Fruit fly (Drosophila melanogaster) whole organism, wandering third instar larva: Measurements from ENCODE around the gene CG13653.

Experiments
- Abd-B ChIP-seq: fragments of >200 bp; optimal IDR thresholded peaks from 2 replicates; lab custom pipeline; 2017; ENCODE audit warnings: missing biosample characterization, missing genetic modification characterization
- CG32264 ChIP-seq: fragments of 200-800 bp; sonication (Bioruptor generic); optimal IDR thresholded peaks from 2 replicates; lab custom pipeline; 2016; ENCODE audit warnings: missing biosample characterization, missing genetic modification characterization
- CG9705 ChIP-seq: fragments of 200-800 bp; sonication (Bioruptor generic); optimal IDR thresholded peaks from 2 replicates; lab custom pipeline; 2018; ENCODE audit warnings: missing biosample characterization, mild to moderate bottlenecking, missing genetic modification characterization
- CrebA ChIP-seq: fragments of 200-800 bp; sonication (Bioruptor generic); optimal IDR thresholded peaks from 2 replicates; lab custom pipeline; 2016; ENCODE audit warnings: missing biosample characterization, mild to moderate bottlenecking, missing genetic modification characterization, borderline replicate concordance
- Dfd ChIP-seq: fragments of >200 bp; optimal IDR thresholded peaks from 2 replicates; lab custom pipeline; 2017; ENCODE audit warnings: missing biosample characterization, missing genetic modification characterization
- Dif ChIP-seq: fragments of 200-275, 200-300 bp; sonication (Bioruptor generic); optimal IDR thresholded peaks from 2 replicates; lab custom pipeline; 2018; ENCODE audit warnings: missing biosample characterization, missing genetic modification characterization; ENCODE audit not compliant: partially characterized antibody
- GATAd ChIP-seq: sonication (Bioruptor generic); optimal IDR thresholded peaks from 2 replicates; lab custom pipeline; 2016; ENCODE audit warnings: missing biosample characterization, missing genetic modification characterization
- HLH106 ChIP-seq: fragments of 200-800 bp; optimal IDR thresholded peaks from 3 replicates; lab custom pipeline; 2019; ENCODE audit warnings: missing biosample characterization, mild to moderate bottlenecking, missing genetic modification characterization, moderate library complexity
- Hnf4 ChIP-seq: fragments of 200-800 bp; sonication (Bioruptor generic); optimal IDR thresholded peaks from 2 replicates; lab custom pipeline; 2016; ENCODE audit warnings: missing biosample characterization, mild to moderate bottlenecking, missing genetic modification characterization
- Hr78 ChIP-seq: fragments of >200 bp; optimal IDR thresholded peaks from 2 replicates; lab custom pipeline; 2017; ENCODE audit warnings: missing biosample characterization, missing genetic modification characterization
- Hr83 ChIP-seq: fragments of 200-300 bp; sonication (Bioruptor generic); optimal IDR thresholded peaks from 2 replicates; lab custom pipeline; 2016; ENCODE audit warnings: missing biosample characterization, mild to moderate bottlenecking, missing genetic modification characterization, moderate library complexity; ENCODE audit not compliant: poor library complexity, severe bottlenecking
- Jra ChIP-seq: sonication (Bioruptor generic); optimal IDR thresholded peaks from 2 replicates; lab custom pipeline; 2016; ENCODE audit warnings: missing biosample characterization, missing genetic modification characterization
- Mio ChIP-seq: sonication (Bioruptor generic); optimal IDR thresholded peaks from 2 replicates; lab custom pipeline; 2016; ENCODE audit warnings: missing biosample characterization, missing genetic modification characterization
- Myc ChIP-seq: fragments of >200 bp; optimal IDR thresholded peaks from 2 replicates; lab custom pipeline; 2017
- N ChIP-seq: fragments of >200 bp; optimal IDR thresholded peaks from 2 replicates; lab custom pipeline; 2018; ENCODE audit warnings: missing biosample characterization, missing external identifiers, missing genetic modification characterization
- OdsH ChIP-seq: fragments of 200-800 bp; sonication (Bioruptor generic); optimal IDR thresholded peaks from 2 replicates; lab custom pipeline; 2016; ENCODE audit warnings: missing biosample characterization, mild to moderate bottlenecking, missing genetic modification characterization
- Rel ChIP-seq, 2 experiments: fragments of 200-800 bp; sonication (Bioruptor generic) in 1 of 2; optimal IDR thresholded peaks; 2 replicates in 1 of 2; 3 replicates in 1 of 2; lab custom pipeline; 2016 to 2019; ENCODE audit warnings: mild to moderate bottlenecking in 2 of 2, missing biosample characterization in 2 of 2, missing genetic modification characterization in 2 of 2, moderate library complexity in 1 of 2
- Sp1 ChIP-seq: fragments of 200-800 bp; sonication (Bioruptor generic); optimal IDR thresholded peaks from 3 replicates; lab custom pipeline; 2019; ENCODE audit warnings: missing biosample characterization, mild to moderate bottlenecking, missing genetic modification characterization, moderate library complexity
- Vsx2 ChIP-seq: fragments of 200-300, 225-300 bp; sonication (Bioruptor generic); optimal IDR thresholded peaks from 2 replicates; lab custom pipeline; 2018; ENCODE audit warnings: missing biosample characterization, missing genetic modification characterization; ENCODE audit not compliant: partially characterized antibody
- br ChIP-seq: fragments of 200-800 bp; sonication (Bioruptor generic); optimal IDR thresholded peaks from 2 replicates; lab custom pipeline; 2016; ENCODE audit warnings: missing biosample characterization, missing genetic modification characterization
- brk ChIP-seq: fragments of 200-800 bp; sonication (Bioruptor generic); optimal IDR thresholded peaks from 2 replicates; lab custom pipeline; 2016; ENCODE audit warnings: missing biosample characterization, mild to moderate bottlenecking, missing genetic modification characterization
- dl ChIP-seq, 2 experiments: fragments of 175-275, 200-275 bp in 1 of 2; fragments of 200-275 bp in 1 of 2; sonication (Bioruptor generic); optimal IDR thresholded peaks; lab custom pipeline; 2018; ENCODE audit warnings: mild to moderate bottlenecking in 2 of 2, missing biosample characterization in 2 of 2, missing genetic modification characterization in 2 of 2, moderate library complexity in 2 of 2; ENCODE audit not compliant: partially characterized antibody in 2 of 2, insufficient read depth in 1 of 2
- dmrt93B ChIP-seq: fragments of 200-800 bp; sonication (Bioruptor generic); optimal IDR thresholded peaks from 2 replicates; lab custom pipeline; 2018; ENCODE audit warnings: missing biosample characterization, mild to moderate bottlenecking, missing genetic modification characterization
- dsf ChIP-seq: sonication (Bioruptor generic); optimal IDR thresholded peaks from 2 replicates; lab custom pipeline; 2016; ENCODE audit warnings: missing biosample characterization, missing genetic modification characterization, borderline replicate concordance
- ey ChIP-seq: fragments of 200-800 bp; sonication (Bioruptor generic); optimal IDR thresholded peaks from 2 replicates; lab custom pipeline; 2016; ENCODE audit warnings: missing biosample characterization, missing genetic modification characterization
- foxo ChIP-seq, 2 experiments: fragments of 200-800 bp; sonication (Bioruptor generic); optimal IDR thresholded peaks; 2 replicates in 1 of 2; 3 replicates in 1 of 2; lab custom pipeline; 2016 to 2017; ENCODE audit warnings: missing biosample characterization in 2 of 2, missing genetic modification characterization in 2 of 2
- fru ChIP-seq: fragments of 200-800 bp; sonication (Bioruptor generic); optimal IDR thresholded peaks from 3 replicates; lab custom pipeline; 2016; ENCODE audit warnings: missing biosample characterization, mild to moderate bottlenecking, missing genetic modification characterization
- h ChIP-seq: fragments of 200-800 bp; sonication (Bioruptor generic); optimal IDR thresholded peaks from 3 replicates; lab custom pipeline; 2016; ENCODE audit warnings: missing biosample characterization, mild to moderate bottlenecking, missing genetic modification characterization
- jim ChIP-seq: fragments of 175-275, 200-325 bp; sonication (Bioruptor generic); optimal IDR thresholded peaks from 2 replicates; lab custom pipeline; 2016; ENCODE audit warnings: missing biosample characterization, mild to moderate bottlenecking, missing genetic modification characterization
- lola ChIP-seq: fragments of >200 bp; optimal IDR thresholded peaks from 2 replicates; lab custom pipeline; 2017; ENCODE audit warnings: missing biosample characterization, missing genetic modification characterization
- pan ChIP-seq: fragments of >200 bp; optimal IDR thresholded peaks from 2 replicates; lab custom pipeline; 2017
- psq ChIP-seq: fragments of 200-800 bp; sonication (Bioruptor generic); optimal IDR thresholded peaks from 3 replicates; lab custom pipeline; 2017; ENCODE audit warnings: missing biosample characterization, mild to moderate bottlenecking, missing genetic modification characterization, moderate library complexity
- rgr ChIP-seq: fragments of 200-800 bp; sonication (Bioruptor generic); optimal IDR thresholded peaks from 3 replicates; lab custom pipeline; 2016; ENCODE audit warnings: missing biosample characterization, mild to moderate bottlenecking, missing genetic modification characterization
- sage ChIP-seq: fragments of 200-800 bp; sonication (Bioruptor generic); optimal IDR thresholded peaks from 2 replicates; lab custom pipeline; 2016; ENCODE audit warnings: missing biosample characterization, mild to moderate bottlenecking, missing genetic modification characterization
- sv ChIP-seq: fragments of 200-800 bp; sonication (Bioruptor generic); optimal IDR thresholded peaks from 3 replicates; lab custom pipeline; 2016; ENCODE audit warnings: missing biosample characterization, missing genetic modification characterization
- tai ChIP-seq: sonication (Bioruptor generic); optimal IDR thresholded peaks from 2 replicates; lab custom pipeline; 2016; ENCODE audit warnings: missing biosample characterization, missing genetic modification characterization
- usp ChIP-seq: fragments of >200 bp; optimal IDR thresholded peaks from 2 replicates; lab custom pipeline; 2017; ENCODE audit warnings: missing biosample characterization, missing genetic modification characterization
- woc ChIP-seq: sonication (Bioruptor generic); optimal IDR thresholded peaks from 2 replicates; lab custom pipeline; 2016; ENCODE audit warnings: missing biosample characterization, mild to moderate bottlenecking, missing genetic modification characterization

The CG13653 gene

DNA sequence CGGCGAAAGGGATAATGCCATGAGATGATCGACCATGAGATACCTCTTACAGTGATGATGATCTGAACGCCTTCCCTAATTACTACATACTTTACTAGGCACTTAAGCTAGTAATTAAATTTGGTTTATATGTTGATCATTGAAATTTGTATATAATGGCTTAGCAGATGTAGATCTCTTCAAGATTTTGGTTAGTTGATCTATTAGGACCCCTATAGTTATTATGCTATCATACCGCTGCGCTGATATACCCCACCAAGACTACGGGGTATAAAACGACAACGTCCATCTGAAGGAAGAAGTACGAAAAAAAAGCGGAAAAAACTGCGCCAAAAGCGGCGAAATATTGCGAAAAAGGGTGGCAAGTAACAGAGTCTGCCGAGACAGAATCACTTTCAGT is 21.1 kb upstream of the CG13653 start (continued):
- TF ChIP-seq CG32264 (GFP tag; lab: Kevin White, UChicago) = no peak
- TF ChIP-seq Hr83 = no peak
- TF ChIP-seq dsf (GFP tag; lab: Kevin White, UChicago) = no peak
- no peak for TF ChIP-seq Myc (lab: Kevin White, UChicago)
- TF ChIP-seq woc = peak; percentile 87
- peak; percentile 46 for TF ChIP-seq pan
- peak; percentile 59 for TF ChIP-seq h (GFP tag; lab: Kevin White, UChicago)
- no peak for TF ChIP-seq sv (GFP tag; lab: Kevin White, UChicago)
- peak; percentile 78 for TF ChIP-seq ey (GFP tag; lab: Kevin White, UChicago)
- TF ChIP-seq lola (GFP tag; lab: Kevin White, UChicago) = no peak
- TF ChIP-seq Hr78 (GFP tag; lab: Kevin White, UChicago) = no peak

DNA sequence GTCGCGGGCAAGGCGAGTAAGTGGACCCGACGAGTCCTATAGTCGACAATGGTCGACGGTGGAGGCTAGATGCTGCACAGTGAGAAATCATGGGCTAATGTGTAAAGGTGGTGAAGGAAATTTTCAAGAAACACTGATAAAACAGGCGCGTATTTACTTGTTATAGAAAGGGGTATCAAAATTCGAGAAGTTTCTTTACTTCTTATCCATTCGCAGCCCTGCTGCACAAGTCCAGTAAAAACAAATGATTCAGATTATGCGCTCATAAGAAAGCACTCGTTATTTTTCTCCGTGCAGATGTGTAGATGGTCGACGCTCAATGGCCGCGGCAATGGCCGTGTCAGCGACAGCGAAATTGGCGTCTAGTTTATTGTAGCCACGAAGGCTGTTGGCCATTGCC is 18.8 kb upstream of the CG13653 start:
- TF ChIP-seq Vsx2 (GFP tag; lab: Kevin White, UChicago) (no peak), foxo (GFP tag; optimal IDR thresholded peaks at IDR 0.05; lab: Kevin White, UChicago) (peak in 1 of 2 experiments; percentile 11)

DNA sequence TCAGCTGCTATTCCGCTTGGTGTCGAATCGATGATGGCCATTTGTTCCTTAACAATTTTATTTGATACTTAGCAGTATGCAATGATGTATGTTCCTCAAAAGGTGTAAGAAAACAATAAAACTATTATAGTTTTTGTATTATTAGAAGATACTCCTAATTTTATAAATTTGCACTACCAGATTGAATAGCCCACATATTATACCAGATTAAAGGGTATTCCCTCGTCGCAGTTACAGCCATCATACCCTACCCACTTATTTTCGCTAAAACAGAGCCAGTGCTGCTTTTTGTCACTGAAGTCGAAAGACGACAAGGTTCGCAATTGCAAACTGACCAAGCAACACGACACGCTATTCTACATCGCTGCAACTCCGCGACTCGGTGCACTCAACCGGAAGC is 17.9 kb upstream of the CG13653 start:
- no peak for TF ChIP-seq rgr (GFP tag; lab: Kevin White, UChicago)

DNA sequence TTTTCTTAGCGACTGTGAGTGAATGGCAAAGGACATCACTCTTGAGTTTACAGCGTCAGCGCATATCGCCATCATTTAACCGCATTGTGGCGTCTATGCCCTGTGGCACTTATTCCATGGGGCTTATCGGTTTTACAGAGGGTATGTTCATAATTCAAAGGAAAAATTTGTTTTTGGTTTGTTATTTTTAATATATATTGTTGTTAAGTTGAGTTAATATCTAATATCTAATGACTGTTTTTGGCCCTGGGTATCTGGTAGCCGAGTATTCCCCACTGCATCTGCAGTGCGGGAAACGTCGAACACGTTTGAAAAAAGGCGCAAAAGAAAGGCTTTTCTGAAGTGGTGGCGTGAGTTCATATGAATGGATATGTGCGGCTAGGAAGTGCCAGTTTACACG is 16.8 kb upstream of the CG13653 start:
- TF ChIP-seq jim (GFP tag; lab: Kevin White, UChicago) (no peak), GATAd (GFP tag; lab: Kevin White, UChicago) (no peak), sv (GFP tag; lab: Kevin White, UChicago) (peak; percentile 46), Hnf4 (GFP tag; lab: Kevin White, UChicago) (peak; percentile 75), Vsx2 (GFP tag; lab: Kevin White, UChicago) (no peak), lola (GFP tag; lab: Kevin White, UChicago) (no peak), Hr83 (no peak), woc (peak; percentile 51), psq (GFP tag; lab: Kevin White, UChicago) (peak; percentile 81), Jra (GFP tag; lab: Kevin White, UChicago) (no peak), fru (GFP tag; lab: Kevin White, UChicago) (peak; percentile 68), ey (GFP tag; lab: Kevin White, UChicago) (peak; percentile 90), tai (GFP tag; lab: Kevin White, UChicago) (no peak), sage (GFP tag; lab: Kevin White, UChicago) (peak; percentile 22), Abd-B (no peak), HLH106 (tag; lab: Kevin White, UChicago) (peak; percentile 85), foxo (GFP tag; optimal IDR thresholded peaks at IDR 0.05; lab: Kevin White, UChicago) (peak in 1 of 2 experiments; percentile 80), rgr (GFP tag; lab: Kevin White, UChicago) (peak; percentile 90), dl (GFP tag; optimal IDR thresholded peaks at IDR 0.05; lab: Kevin White, UChicago; ENCODE audit: insufficient read depth in 1 of 2, partially characterized antibody in 2 of 2) (no peak), OdsH (GFP tag; lab: Kevin White, UChicago) (peak; percentile 89), CG9705 (GFP tag; lab: Kevin White, UChicago) (peak; percentile 42), Dfd (GFP tag; lab: Kevin White, UChicago) (no peak), Hr78 (GFP tag; lab: Kevin White, UChicago) (no peak), Myc (lab: Kevin White, UChicago) (no peak), dsf (GFP tag; lab: Kevin White, UChicago) (no peak), dmrt93B (GFP tag; lab: Kevin White, UChicago) (peak; percentile 48), CG32264 (GFP tag; lab: Kevin White, UChicago) (no peak), Rel (GFP tag; optimal IDR thresholded peaks at IDR 0.05; lab: Kevin White, UChicago) (no peak), Rel (tag; optimal IDR thresholded peaks at IDR 0.05; lab: Kevin White, UChicago) (peak; percentile 38), brk (GFP tag; lab: Kevin White, UChicago) (peak; percentile 86), h (GFP tag; lab: Kevin White, UChicago) (peak; percentile 69), Mio (no peak), br (GFP tag; lab: Kevin White, UChicago) (peak; percentile 83), Sp1 (GFP tag; lab: Kevin White, UChicago) (peak; percentile 86), Dif (no peak), pan (no peak), usp (GFP tag; lab: Kevin White, UChicago) (no peak), N (GFP tag; lab: Kevin White, UChicago) (no peak), CrebA (GFP tag; lab: Kevin White, UChicago) (no peak)
